Worm (Caenorhabditis elegans) whole organism, young adult: ENCODE results near the gene die-1.
A peak's percentile ranks its signal among the peaks of the same experiment; 100 is the strongest.

Source experiments
- B0035.1 ChIP-seq: sonication (generic microtip); optimal IDR thresholded peaks from 2 replicates; lab custom pipeline; 2016; ENCODE audit warnings: missing genetic modification characterization, mild to moderate bottlenecking, missing compliant biosample characterization, missing genotype, missing genetic modification reagents
- B0261.1 ChIP-seq: sonication (generic microtip); optimal IDR thresholded peaks from 2 replicates; lab custom pipeline; 2016; ENCODE audit warnings: mild to moderate bottlenecking, missing genetic modification characterization, moderate library complexity, missing compliant biosample characterization
- D2030.7 ChIP-seq: fragments of 200-800 bp; sonication (Bioruptor generic); IDR thresholded peaks from 2 replicates; pipeline ENCODE4 v1.3.6; 2022; ENCODE audit warnings: missing genetic modification reagents, missing genetic modification characterization, missing compliant biosample characterization
- F22D6.2 ChIP-seq: sonication (generic microtip); optimal IDR thresholded peaks from 2 replicates; lab custom pipeline; 2016; ENCODE audit warnings: mild to moderate bottlenecking, missing genetic modification characterization, missing compliant biosample characterization
- F23B12.7 ChIP-seq: sonication (generic microtip); optimal IDR thresholded peaks from 2 replicates; lab custom pipeline; 2017; ENCODE audit warnings: missing genetic modification characterization, mild to moderate bottlenecking, missing compliant biosample characterization, antibody characterized with exemption, moderate library complexity; ENCODE audit not compliant: insufficient read depth
- F33H1.4 ChIP-seq: fragments of 200-800 bp; sonication (Bioruptor generic); IDR thresholded peaks from 2 replicates; pipeline ENCODE4 v1.3.6; 2022; ENCODE audit warnings: missing genetic modification reagents, missing genetic modification characterization, missing compliant biosample characterization
- F52B5.7 ChIP-seq: sonication (generic microtip); optimal IDR thresholded peaks from 2 replicates; lab custom pipeline; 2016; ENCODE audit warnings: mild to moderate bottlenecking, missing genetic modification characterization, missing compliant biosample characterization
- K11D2.4 ChIP-seq: fragments of 200-800 bp; sonication (Bioruptor generic); IDR thresholded peaks from 2 replicates; pipeline ENCODE4 v1.3.6; 2022; ENCODE audit warnings: missing genetic modification reagents, missing genetic modification characterization, missing compliant biosample characterization
- Y53G8AR.9 ChIP-seq: fragments of 200-800 bp; sonication (Bioruptor generic); conservative IDR thresholded peaks from 2 replicates; pipeline ENCODE4 v1.3.6; 2022; ENCODE audit warnings: missing genetic modification reagents, missing genetic modification characterization, missing compliant biosample characterization
- aptf-2 ChIP-seq: fragments of 200-800 bp; sonication (Bioruptor generic); conservative IDR thresholded peaks from 2 replicates; pipeline ENCODE4 v1.3.6; 2022; ENCODE audit warnings: missing genetic modification reagents, missing genetic modification characterization, missing compliant biosample characterization
- bed-2 ChIP-seq: fragments of 200-800 bp; sonication (Bioruptor generic); IDR thresholded peaks from 2 replicates; pipeline ENCODE4 v1.3.6; 2022; ENCODE audit warnings: missing genetic modification reagents, missing genetic modification characterization, missing compliant biosample characterization
- ccch-3 ChIP-seq: fragments of 200-800 bp; sonication (Bioruptor generic); optimal IDR thresholded peaks from 2 replicates; lab custom pipeline; 2018; ENCODE audit warnings: mild to moderate bottlenecking, missing genetic modification characterization, missing compliant biosample characterization
- cebp-1 ChIP-seq, 2 experiments: fragments of 200-800 bp in 1 of 2; sonication (Bioruptor generic) in 1 of 2; sonication (generic microtip) in 1 of 2; IDR thresholded peaks in 1 of 2; optimal IDR thresholded peaks in 1 of 2; 2 replicates each; pipeline versions ENCODE4 v1.3.6 to Lab custom; 2017 to 2022; ENCODE audit warnings: missing compliant biosample characterization in 2 of 2, missing genetic modification characterization in 2 of 2, mild to moderate bottlenecking in 1 of 2, missing genetic modification reagents in 1 of 2, moderate library complexity in 1 of 2
- ceh-100 ChIP-seq: fragments of 200-800 bp; sonication (Bioruptor generic); IDR thresholded peaks from 2 replicates; pipeline ENCODE4 v1.3.6; 2022; ENCODE audit warnings: missing genetic modification reagents, missing genetic modification characterization, missing compliant biosample characterization
- ceh-91 ChIP-seq: fragments of 200-800 bp; sonication (Bioruptor generic); IDR thresholded peaks from 2 replicates; pipeline ENCODE4 v1.3.6; 2022; ENCODE audit warnings: missing genetic modification reagents, missing genetic modification characterization, missing compliant biosample characterization
- hlh-26 ChIP-seq: fragments of 200-800 bp; sonication (Bioruptor generic); conservative IDR thresholded peaks from 2 replicates; pipeline ENCODE4 v1.3.6; 2022; ENCODE audit warnings: missing genetic modification reagents, missing genetic modification characterization, missing compliant biosample characterization
- hrde-1 ChIP-seq: sonication (generic microtip); optimal IDR thresholded peaks from 2 replicates; lab custom pipeline; 2016; ENCODE audit warnings: missing genetic modification characterization, mild to moderate bottlenecking, missing compliant biosample characterization, moderate library complexity, missing genotype, missing genetic modification reagents, borderline replicate concordance
- lin-35 ChIP-seq, 3 experiments: fragments of 150-350 bp in 2 of 3; sonication (generic microtip) in 1 of 3; optimal IDR thresholded peaks; 2 replicates each; lab custom pipeline; 2014 to 2018; ENCODE audit warnings: missing biosample characterization in 3 of 3, missing genetic modification characterization in 3 of 3, missing genetic modification reagents in 3 of 3
- lin-40 ChIP-seq: sonication (generic microtip); optimal IDR thresholded peaks from 2 replicates; lab custom pipeline; 2016; ENCODE audit warnings: missing genetic modification characterization, mild to moderate bottlenecking, missing compliant biosample characterization, missing genotype, missing genetic modification reagents
- lir-1 ChIP-seq: fragments of 200-800 bp; sonication (Bioruptor generic); conservative IDR thresholded peaks from 2 replicates; pipeline ENCODE4 v1.3.6; 2022; ENCODE audit warnings: missing genetic modification reagents, missing genetic modification characterization, missing compliant biosample characterization
- lsl-1 ChIP-seq: fragments of 200-800 bp; sonication (Bioruptor generic); optimal IDR thresholded peaks from 2 replicates; lab custom pipeline; 2018; ENCODE audit warnings: mild to moderate bottlenecking, missing genetic modification characterization, moderate library complexity, missing compliant biosample characterization
- madf-3 ChIP-seq: fragments of 200-800 bp; sonication (Bioruptor generic); IDR thresholded peaks from 2 replicates; pipeline ENCODE4 v1.3.6; 2022; ENCODE audit warnings: missing genetic modification reagents, missing genetic modification characterization, missing compliant biosample characterization
- madf-6 ChIP-seq: fragments of 200-800 bp; sonication (Bioruptor generic); IDR thresholded peaks from 2 replicates; pipeline ENCODE4 v1.3.6; 2022; ENCODE audit warnings: missing genetic modification reagents, missing genetic modification characterization, missing compliant biosample characterization
- madf-8 ChIP-seq: fragments of 200-800 bp; sonication (Bioruptor generic); conservative IDR thresholded peaks from 2 replicates; pipeline ENCODE4 v1.3.6; 2022; ENCODE audit warnings: missing genetic modification reagents, missing genetic modification characterization, missing compliant biosample characterization
- mes-4 ChIP-seq: sonication (generic microtip); optimal IDR thresholded peaks from 2 replicates; lab custom pipeline; 2016; ENCODE audit warnings: missing genotype, missing genetic modification characterization, missing compliant biosample characterization
- nfyb-1 ChIP-seq: fragments of 200-800 bp; sonication (Bioruptor generic); IDR thresholded peaks from 2 replicates; pipeline ENCODE4 v1.3.6; 2022; ENCODE audit warnings: missing genetic modification reagents, missing genetic modification characterization, missing compliant biosample characterization
- nhr-80 ChIP-seq: sonication (generic microtip); optimal IDR thresholded peaks from 2 replicates; lab custom pipeline; 2016; ENCODE audit warnings: missing genetic modification characterization, missing compliant biosample characterization
- somi-1 ChIP-seq: fragments of 200-800 bp; sonication (Bioruptor generic); optimal IDR thresholded peaks from 2 replicates; lab custom pipeline; 2018; ENCODE audit warnings: mild to moderate bottlenecking, missing genetic modification characterization, missing compliant biosample characterization
- tbp1 ChIP-seq: fragments of 200-800 bp; sonication (Bioruptor generic); optimal IDR thresholded peaks from 2 replicates; lab custom pipeline; 2018; ENCODE audit warnings: mild to moderate bottlenecking, missing genetic modification characterization, missing compliant biosample characterization
- ztf-26 ChIP-seq: sonication (generic microtip); optimal IDR thresholded peaks from 2 replicates; lab custom pipeline; 2017; ENCODE audit warnings: missing genetic modification characterization, missing compliant biosample characterization
- ztf-28 ChIP-seq: fragments of 200-800 bp; sonication (Bioruptor generic); IDR thresholded peaks from 2 replicates; pipeline ENCODE4 v1.3.6; 2022; ENCODE audit warnings: missing genetic modification reagents, missing genetic modification characterization, missing compliant biosample characterization

die-1 gene

ce11 chrII:10029044-10029443 is 38.7 kb downstream of the die-1 start (continued):
- TF ChIP-seq B0261.1 (tag; lab: Kevin White, UChicago) (no peak), ceh-91 (no peak), hrde-1 (no peak), lir-1 (GFP tag; lab: Robert Waterston, UW) (no peak), lsl-1 (GFP tag; lab: Kevin White, UChicago) (no peak)

ce11 chrII:10028195-10028594 is 39.5 kb downstream of the die-1 start, which contains the start of gene F52H3.6:
F52H3.6 (minus strand) TSS chrII:10028422.
- TF ChIP-seq nhr-80 (tag; lab: Kevin White, UChicago) (peak; percentile 33), tbp1 (GFP tag; lab: Kevin White, UChicago) (no peak)

ce11 chrII:10025059-10025458 is 42.7 kb downstream of the die-1 start:
- TF ChIP-seq madf-3 (no peak), madf-6 (no peak), mes-4 (tag; lab: Kevin White, UChicago) (no peak), D2030.7 (no peak), ceh-100 (GFP tag; lab: Robert Waterston, UW) (no peak), F23B12.7 (tag; lab: Kevin White, UChicago) (no peak), bed-2 (GFP tag; lab: Robert Waterston, UW) (no peak), F33H1.4 (no peak), ccch-3 (no peak), lin-35 (GFP tag; optimal IDR thresholded peaks at IDR 0.05; lab: Kevin White, UChicago) (no peak), F22D6.2 (tag; lab: Kevin White, UChicago) (no peak)

- no peak for TF ChIP-seq Y53G8AR.9
- no peak for TF ChIP-seq B0035.1 (tag; lab: Kevin White, UChicago)
- TF ChIP-seq, all 124 proteins: peak for 0
These were observed 46.0 kb downstream of the die-1 start for ce11 chrII:10021749-10022148.

- TF ChIP-seq K11D2.4 (GFP tag; lab: Robert Waterston, UW) (peak; percentile 78), ztf-26 (tag; lab: Kevin White, UChicago) (peak; percentile 52), nhr-80 (tag; lab: Kevin White, UChicago) (peak; percentile 23), lin-40 (peak; percentile 25), ceh-100 (GFP tag; lab: Robert Waterston, UW) (no peak), cebp-1 (GFP tag; IDR thresholded peaks at IDR 0.05; lab: Robert Waterston, UW) (no peak), cebp-1 (tag; optimal IDR thresholded peaks at IDR 0.05; lab: Kevin White, UChicago) (peak; percentile 49), madf-8 (GFP tag; lab: Robert Waterston, UW) (no peak), ztf-28 (GFP tag; lab: Robert Waterston, UW) (no peak), nfyb-1 (no peak), F52B5.7 (tag; lab: Kevin White, UChicago) (no peak), aptf-2 (no peak), somi-1 (GFP tag; lab: Kevin White, UChicago) (peak; percentile 15), hlh-26 (GFP tag; lab: Robert Waterston, UW) (no peak), F22D6.2 (tag; lab: Kevin White, UChicago) (no peak)
These were observed 48.0 kb downstream of the die-1 start for ce11 chrII:10019669-10020068.
